Fruit fly (Drosophila melanogaster) whole organism, embryonic: ENCODE results near the gene CG46335.
A peak's percentile ranks its signal among the peaks of the same experiment; 100 is the strongest.

Experiments used
- CG2120 ChIP-seq: fragments of 200-800 bp; sonication (Bioruptor generic); optimal IDR thresholded peaks from 3 replicates; lab custom pipeline; 2016; ENCODE audit warnings: missing biosample characterization, missing genetic modification characterization
- CG4730 ChIP-seq: fragments of 200-800 bp; sonication (Bioruptor generic); IDR thresholded peaks from 2 replicates; pipeline ENCODE4 v1.3.6; 2022; ENCODE audit warnings: missing biosample characterization, missing genetic modification characterization

DNA sequence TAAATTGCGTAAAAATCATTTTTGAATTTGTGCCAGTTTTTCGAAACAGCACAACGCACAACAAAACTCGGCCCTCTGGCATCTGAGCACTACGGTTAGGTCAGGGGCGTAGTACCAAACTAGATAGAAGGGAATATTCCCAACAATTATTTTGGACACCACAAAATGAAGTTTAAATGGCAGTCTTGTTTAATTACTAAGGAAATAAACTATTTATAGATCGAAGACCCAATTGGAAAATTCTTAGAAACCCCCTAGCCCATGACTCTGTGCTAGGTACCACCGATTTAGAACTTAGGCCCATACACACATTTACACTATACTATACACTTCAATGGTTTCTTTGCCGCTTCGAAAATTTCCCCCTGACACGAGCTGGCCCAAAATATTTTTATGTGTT, 38.5 kb upstream of the CG46335 start:
- TF ChIP-seq CG2120 (GFP tag; lab: Kevin White, UChicago) = peak; percentile 89
- peak; percentile 70 for TF ChIP-seq CG4730 (GFP tag; lab: Robert Waterston, UW)
